Worm (Caenorhabditis elegans): Measurements from ENCODE around the gene Y73B6BL.289.

DNA sequence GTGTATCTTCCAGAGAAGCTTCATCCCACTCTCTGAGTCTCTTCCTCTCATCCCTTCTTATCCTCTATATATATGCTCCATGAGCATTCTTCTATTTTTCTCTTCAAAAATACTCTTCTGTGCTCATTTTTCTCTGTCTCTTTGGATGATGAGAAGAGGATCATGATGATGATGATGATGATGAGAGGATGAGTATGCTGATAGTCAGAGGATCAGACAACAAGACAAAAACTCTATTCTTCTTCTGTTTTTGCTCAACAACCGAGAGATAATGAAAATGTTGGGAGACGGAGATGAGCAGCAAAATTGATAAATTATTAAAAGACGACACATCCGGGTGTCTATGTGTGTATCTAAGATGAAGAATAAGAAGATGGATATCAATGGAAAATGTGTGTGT, 46.0 kb downstream of the Y73B6BL.289 start:
- TF ChIP-seq B0310.2 (tag; optimal IDR thresholded peaks at IDR 0.05), result no peak
- no peak for TF ChIP-seq hmbx-1 (tag; optimal IDR thresholded peaks at IDR 0.05)
- TF ChIP-seq ceh-36 (tag; optimal IDR thresholded peaks at IDR 0.05), result no peak
- no peak for TF ChIP-seq pes-1 (GFP tag; IDR thresholded peaks at IDR 0.05)
- no peak for TF ChIP-seq F13C5.2 (tag; optimal IDR thresholded peaks at IDR 0.05)
- TF ChIP-seq sea-1 (GFP tag; conservative IDR thresholded peaks at IDR 0.05), result no peak
- no peak for TF ChIP-seq ama-1 (optimal IDR thresholded peaks at IDR 0.05)
- no peak for TF ChIP-seq flt-1 (GFP tag; IDR thresholded peaks at IDR 0.05)
- no peak for TF ChIP-seq hmg-4 (GFP tag; optimal IDR thresholded peaks at IDR 0.05)
- TF ChIP-seq tbx-11 (GFP tag; IDR thresholded peaks at IDR 0.05), result no peak

Data from whole organism, early embryonic.